Worm (Caenorhabditis elegans) whole organism, midembryonic: ENCODE results near the gene C40H1.9.

Source experiments
- cog-1 ChIP-seq: sonication (generic microtip); optimal IDR thresholded peaks from 2 replicates; lab custom pipeline; 2016; ENCODE audit warnings: missing genetic modification characterization, missing compliant biosample characterization
- klf-2 ChIP-seq: fragments of 200-800 bp; sonication (Bioruptor generic); conservative IDR thresholded peaks from 2 replicates; pipeline ENCODE4 v1.3.6; 2022; ENCODE audit warnings: missing genetic modification reagents, missing genetic modification characterization, missing compliant biosample characterization
- med-1 ChIP-seq: sonication (generic microtip); optimal IDR thresholded peaks from 2 replicates; lab custom pipeline; 2017; ENCODE audit warnings: missing genetic modification characterization, mild to moderate bottlenecking, missing compliant biosample characterization, antibody characterized with exemption, missing genetic modification reagents; ENCODE audit not compliant: insufficient read depth
- ref-1 ChIP-seq: fragments of 200-800 bp; sonication (Bioruptor generic); conservative IDR thresholded peaks from 2 replicates; pipeline ENCODE4 v1.3.6; 2022; ENCODE audit warnings: missing genetic modification reagents, missing genetic modification characterization, missing compliant biosample characterization
- tab-1 ChIP-seq: fragments of 200-800 bp; sonication (Bioruptor generic); IDR thresholded peaks from 2 replicates; pipeline ENCODE4 v1.3.6; 2022; ENCODE audit warnings: missing genetic modification characterization, missing compliant biosample characterization
- ztf-23 ChIP-seq: fragments of 200-800 bp; sonication (Bioruptor generic); IDR thresholded peaks from 2 replicates; pipeline ENCODE4 v1.3.6; 2022; ENCODE audit warnings: missing genetic modification reagents, missing genetic modification characterization, missing compliant biosample characterization

DNA sequence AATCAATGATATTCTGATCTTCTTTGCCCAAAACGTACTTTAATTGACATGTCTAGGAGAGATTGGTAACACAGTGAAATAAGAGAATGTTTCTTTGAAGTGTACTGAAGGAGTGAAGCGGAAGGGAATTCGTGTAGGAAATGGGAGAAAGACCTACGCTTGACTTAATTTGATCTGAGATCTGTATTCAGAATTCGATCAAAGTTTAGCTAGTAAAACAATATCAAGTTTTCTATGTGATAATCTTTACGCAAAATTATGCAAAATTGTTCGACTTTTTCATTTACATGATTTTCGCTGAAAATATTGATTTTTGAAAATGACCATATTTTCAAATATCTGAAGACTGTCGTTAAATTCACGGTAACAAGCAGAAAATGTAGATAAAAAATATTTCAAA is 22.4 kb upstream of the C40H1.9 start, which contains the start of gene K01B6.4:
- TF ChIP-seq tab-1 (no peak), cog-1 (no peak), ref-1 (GFP tag; lab: Robert Waterston, UW) (no peak), med-1 (GFP tag; lab: Kevin White, UChicago) (no peak), ztf-23 (GFP tag; lab: Robert Waterston, UW) (no peak), klf-2 (GFP tag; lab: Robert Waterston, UW) (no peak)
